Worm (Caenorhabditis elegans) whole organism, mixed stage, embryonic: Measurements from ENCODE around the gene pqbp-1.1.

Experiments used
- ces-1 ChIP-seq: fragments of 150-350 bp; optimal IDR thresholded peaks from 2 replicates; lab custom pipeline; 2014; ENCODE audit warnings: missing biosample characterization, missing genetic modification reagents, missing genetic modification characterization
- lsy-2 ChIP-seq: fragments of 150-350 bp; optimal IDR thresholded peaks from 2 replicates; lab custom pipeline; 2014; ENCODE audit warnings: missing biosample characterization, missing genetic modification characterization
- mep-1 ChIP-seq: fragments of 150-350 bp; optimal IDR thresholded peaks from 2 replicates; lab custom pipeline; 2017; ENCODE audit warnings: missing biosample characterization, missing genetic modification reagents, missing genetic modification characterization, inconsistent platforms
- nhr-76 ChIP-seq: sonication (generic microtip); optimal IDR thresholded peaks from 2 replicates; lab custom pipeline; 2017; ENCODE audit warnings: missing biosample characterization, missing genetic modification characterization
- ztf-11 ChIP-seq: fragments of 150-350 bp; optimal IDR thresholded peaks from 2 replicates; lab custom pipeline; 2014; ENCODE audit warnings: missing biosample characterization, missing genetic modification characterization

ce11 chrIV:303264-303663 lies 41.8 kb upstream of the pqbp-1.1 start:
- TF ChIP-seq nhr-76 (tag; lab: Kevin White, UChicago) (no peak), mep-1 (tag; lab: Kevin White, UChicago) (no peak), ces-1 (no peak), ztf-11 (tag; lab: Kevin White, UChicago) (no peak), lsy-2 (tag; lab: Kevin White, UChicago) (no peak)
